Worm (Caenorhabditis elegans) whole organism, mixed stage, embryonic: Measurements from ENCODE around the gene M03B6.3.

Source experiments
- ceh-43 ChIP-seq: fragments of 200-800 bp; sonication (Bioruptor generic); optimal IDR thresholded peaks from 2 replicates; lab custom pipeline; 2018; ENCODE audit warnings: mild to moderate bottlenecking, missing genetic modification characterization, moderate library complexity, missing compliant biosample characterization
- ceh-83 ChIP-seq: fragments of 200-800 bp; sonication (Bioruptor generic); optimal IDR thresholded peaks from 2 replicates; lab custom pipeline; 2018; ENCODE audit warnings: mild to moderate bottlenecking, missing genetic modification characterization, missing compliant biosample characterization
- nhr-12 ChIP-seq: fragments of 150-350 bp; optimal IDR thresholded peaks from 2 replicates; lab custom pipeline; 2014; ENCODE audit warnings: missing biosample characterization, missing genetic modification characterization

ce11 chrX:13885131-13885530, 21.0 kb upstream of the M03B6.3 start:
- TF ChIP-seq ceh-43 (GFP tag; lab: Kevin White, UChicago) = no peak
- TF ChIP-seq nhr-12 = no peak
- no peak for TF ChIP-seq ceh-83
